Fruit fly (Drosophila melanogaster): ENCODE results near the gene CG7420.

- TF ChIP-seq CG8478 (optimal IDR thresholded peaks at IDR 0.05), result no peak
- no peak for TF ChIP-seq CTCF (optimal IDR thresholded peaks at IDR 0.05)
Observed at dm6 chr2L:1456305-1456704, 46.4 kb downstream of the CG7420 start.
